Fruit fly (Drosophila melanogaster) Kc167 (cell line): ENCODE data around the gene CG14780.

ENCODE experiments used
- Myc ChIP-seq: fragments of >200 bp; optimal IDR thresholded peaks from 2 replicates; lab custom pipeline; 2017; ENCODE audit warnings: missing external identifiers
- Sin3A ChIP-seq: fragments of >200 bp; optimal IDR thresholded peaks from 2 replicates; lab custom pipeline; 2018; ENCODE audit warnings: missing external identifiers
- h ChIP-seq: fragments of >200 bp; optimal IDR thresholded peaks from 3 replicates; lab custom pipeline; 2018; ENCODE audit warnings: missing external identifiers
- insv ChIP-seq: fragments of >200 bp; optimal IDR thresholded peaks from 3 replicates; lab custom pipeline; 2018; ENCODE audit warnings: missing external identifiers
- psq ChIP-seq: fragments of >200 bp; optimal IDR thresholded peaks from 2 replicates; lab custom pipeline; 2017; ENCODE audit warnings: missing external identifiers
- ttk ChIP-seq: sonication (Bioruptor generic); optimal IDR thresholded peaks from 2 replicates; lab custom pipeline; 2017; ENCODE audit warnings: missing external identifiers

Gene CG14780

DNA sequence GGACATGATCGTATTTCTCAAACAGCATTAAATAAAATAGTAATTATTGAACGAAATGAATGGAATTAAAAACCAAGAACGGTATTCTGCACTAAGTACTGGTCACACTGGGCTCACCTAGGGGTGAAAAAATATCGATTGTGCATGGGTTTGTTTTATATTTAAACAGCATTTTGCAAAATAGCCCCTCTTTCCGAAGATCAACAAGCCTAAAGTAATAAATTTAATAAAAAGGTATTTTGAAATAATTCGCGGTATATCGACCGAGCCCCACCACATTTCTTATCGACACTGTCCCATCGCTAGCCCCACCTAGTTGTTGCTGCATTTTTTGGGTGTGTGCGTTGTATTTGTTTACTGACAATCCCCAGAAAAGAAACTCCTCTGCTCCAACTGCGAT is 1.8 kb upstream of the CG14780 start, which contains the start of gene pck:
TSS of gene pck (plus strand) at position 105 of the 400 bp plus-strand sequence.
- TF ChIP-seq psq (lab: Kevin White, UChicago) (no peak), ttk (lab: Kevin White, UChicago) (no peak), Myc (lab: Kevin White, UChicago) (no peak), insv (lab: Kevin White, UChicago) (no peak), Sin3A (lab: Kevin White, UChicago) (no peak), h (lab: Kevin White, UChicago) (no peak)

DNA sequence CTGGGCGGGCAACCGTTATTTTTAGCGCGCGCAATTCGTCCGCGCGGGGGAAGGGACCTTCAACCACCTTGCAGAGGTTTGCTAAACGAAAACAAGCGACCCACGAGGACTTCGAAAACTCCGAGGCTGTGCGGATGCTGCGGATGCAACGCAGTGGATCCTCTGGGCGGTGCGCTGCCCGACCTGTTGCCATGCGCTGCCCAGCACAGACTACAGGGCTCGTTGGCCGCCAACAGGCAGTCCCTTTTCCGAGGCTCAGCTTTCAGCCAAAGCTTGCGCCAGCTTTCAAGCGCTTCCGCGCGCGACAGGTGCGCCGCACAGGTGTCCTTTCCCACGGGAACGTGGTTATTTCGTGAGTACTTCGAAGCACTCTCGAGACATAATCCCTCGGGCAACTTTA is 4.1 kb downstream of the CG14780 start:
- no peak for TF ChIP-seq ttk (lab: Kevin White, UChicago)
- no peak for TF ChIP-seq insv (lab: Kevin White, UChicago)
- TF ChIP-seq psq (lab: Kevin White, UChicago), result no peak
- TF ChIP-seq h (lab: Kevin White, UChicago), result no peak
- no peak for TF ChIP-seq Myc (lab: Kevin White, UChicago)
- no peak for TF ChIP-seq Sin3A (lab: Kevin White, UChicago)

DNA sequence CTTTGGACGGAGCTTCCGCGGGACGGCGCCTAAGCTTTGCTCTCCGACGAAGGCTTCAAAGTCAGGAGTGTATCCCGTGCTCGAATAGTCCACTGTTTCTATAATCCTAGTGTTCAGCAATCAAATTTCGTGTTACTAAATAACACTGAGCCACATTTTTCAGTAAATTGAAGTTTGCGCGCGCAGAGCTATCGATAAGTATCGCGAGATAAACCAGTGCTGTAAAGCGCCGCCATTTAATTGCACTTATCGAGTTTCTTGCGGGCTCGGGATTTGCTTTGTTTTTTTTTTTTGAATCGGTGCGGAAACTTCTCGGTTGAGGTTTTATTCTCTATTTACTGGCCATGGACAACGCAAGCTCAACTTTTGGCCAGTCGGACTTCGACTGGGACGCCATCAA is 4.5 kb downstream of the CG14780 start, which contains the start of the genes Rab27 and mei-38:
TSS of gene Rab27 (minus strand) at position 127 of the 400 bp plus-strand sequence.
TSS of gene mei-38 (plus strand) at position 216 of the 400 bp plus-strand sequence.
- TF ChIP-seq psq (lab: Kevin White, UChicago), result no peak
- TF ChIP-seq Sin3A (lab: Kevin White, UChicago), result no peak
- no peak for TF ChIP-seq h (lab: Kevin White, UChicago)
- TF ChIP-seq Myc (lab: Kevin White, UChicago), result no peak
- TF ChIP-seq ttk (lab: Kevin White, UChicago), result no peak
- no peak for TF ChIP-seq insv (lab: Kevin White, UChicago)

DNA sequence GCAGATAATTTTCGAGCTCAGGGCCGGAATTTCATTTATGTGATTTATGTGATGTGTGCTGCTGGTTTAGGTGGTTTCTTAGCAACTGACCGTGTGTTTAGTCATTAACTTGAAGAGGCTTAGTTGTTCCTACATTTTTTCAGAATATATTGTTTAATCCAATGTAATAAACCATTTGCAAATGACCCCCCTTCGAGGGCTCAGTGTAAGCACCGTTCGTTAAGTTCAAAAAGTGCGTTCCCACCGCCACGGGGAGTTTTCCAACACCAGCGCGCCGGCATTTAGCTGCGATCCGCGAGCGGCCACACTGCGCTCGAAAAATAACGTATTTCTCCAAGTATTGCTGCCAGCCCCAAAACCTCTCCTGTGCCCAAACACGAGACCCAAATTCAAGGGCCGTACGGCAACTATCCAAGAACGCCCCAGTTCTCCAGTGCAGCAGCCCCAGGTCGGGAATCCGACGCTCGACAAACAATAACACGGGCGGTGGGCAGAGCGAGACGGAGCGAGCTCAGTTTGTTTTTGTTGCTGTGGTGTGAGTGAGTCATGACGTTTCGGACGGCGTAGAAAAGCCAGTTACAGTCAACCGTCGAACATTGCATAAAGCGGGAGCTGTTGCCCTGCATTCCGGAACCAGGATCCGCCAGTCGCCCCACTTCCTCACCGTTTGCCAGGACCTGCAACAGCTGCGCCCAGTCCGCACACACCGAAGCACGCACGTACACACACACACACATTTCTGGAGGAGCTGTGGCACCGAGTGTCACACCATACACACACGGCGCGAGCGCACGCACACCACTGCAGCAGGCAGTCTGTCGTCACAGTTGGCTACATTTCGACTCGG is 6.2 kb downstream of the CG14780 start, which contains the start of gene rush:
TSS of gene rush (plus strand) at position 277 of the 847 bp plus-strand sequence.
- TF ChIP-seq insv (lab: Kevin White, UChicago) (no peak), ttk (lab: Kevin White, UChicago) (no peak), Myc (lab: Kevin White, UChicago) (no peak)

DNA sequence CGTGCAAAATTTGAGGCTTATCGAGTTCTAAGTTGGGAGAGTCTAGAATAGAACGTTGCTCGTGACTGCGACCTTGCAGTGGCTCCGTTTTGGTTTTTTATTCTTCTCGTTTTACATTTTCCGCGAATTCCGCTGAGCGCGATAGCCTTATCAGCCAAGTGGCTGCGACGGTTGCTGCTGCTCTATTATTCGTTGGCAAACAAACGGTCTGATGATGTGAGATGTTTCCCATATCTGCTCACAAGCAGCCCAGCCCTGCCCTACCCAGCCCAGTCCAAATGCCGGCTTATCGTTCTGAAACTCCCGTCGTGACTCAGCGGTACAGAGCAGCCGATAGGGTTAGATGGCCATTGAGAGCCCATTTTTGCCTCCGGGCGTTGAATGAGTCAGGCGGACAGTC is 8.1 kb downstream of the CG14780 start:
- no peak for TF ChIP-seq Myc (lab: Kevin White, UChicago)
- TF ChIP-seq insv (lab: Kevin White, UChicago), result no peak
- no peak for TF ChIP-seq ttk (lab: Kevin White, UChicago)
- no peak for TF ChIP-seq psq (lab: Kevin White, UChicago)
- no peak for TF ChIP-seq Sin3A (lab: Kevin White, UChicago)
- no peak for TF ChIP-seq h (lab: Kevin White, UChicago)

DNA sequence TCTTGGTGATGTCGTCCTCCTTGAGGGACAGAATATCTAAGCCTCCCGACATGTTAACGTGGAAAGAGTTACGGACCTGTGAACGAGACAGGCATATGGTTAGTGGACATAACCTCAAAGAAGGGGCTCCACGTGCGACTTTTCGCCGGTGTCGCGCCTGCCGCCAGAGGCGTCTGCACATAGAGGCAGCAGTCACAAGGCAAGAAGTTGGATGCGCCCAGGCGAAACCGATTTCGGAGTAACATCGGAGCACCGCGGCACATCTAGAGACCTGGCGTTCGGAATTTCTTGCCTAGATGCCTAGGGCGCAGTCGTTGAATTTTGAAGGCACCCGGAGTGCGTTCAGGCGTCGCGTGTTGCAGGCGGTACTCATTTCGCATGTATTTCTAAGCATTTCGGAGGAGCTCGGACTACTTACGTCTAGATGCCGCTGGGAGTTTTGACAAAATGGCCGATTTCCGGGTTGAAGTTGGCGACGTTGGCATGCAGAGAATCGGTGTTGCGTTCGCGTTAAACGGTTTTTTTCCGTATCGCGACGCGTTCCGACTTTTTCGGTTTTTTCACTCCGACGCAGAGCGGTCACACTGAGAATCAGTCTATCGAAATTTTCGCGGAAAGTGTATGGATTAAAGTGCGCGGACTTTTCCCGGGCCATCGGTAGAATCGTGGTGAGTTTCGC is 10.7 kb downstream of the CG14780 start, which contains the start of the genes sta and inc:
TSS of gene sta (minus strand) at position 574 of the 679 bp plus-strand sequence.
TSS of gene inc (plus strand) at position 640 of the 679 bp plus-strand sequence.
- TF ChIP-seq ttk (lab: Kevin White, UChicago) (no peak), Myc (lab: Kevin White, UChicago) (no peak), psq (lab: Kevin White, UChicago) (no peak), h (lab: Kevin White, UChicago) (no peak), insv (lab: Kevin White, UChicago) (no peak), Sin3A (lab: Kevin White, UChicago) (no peak)

DNA sequence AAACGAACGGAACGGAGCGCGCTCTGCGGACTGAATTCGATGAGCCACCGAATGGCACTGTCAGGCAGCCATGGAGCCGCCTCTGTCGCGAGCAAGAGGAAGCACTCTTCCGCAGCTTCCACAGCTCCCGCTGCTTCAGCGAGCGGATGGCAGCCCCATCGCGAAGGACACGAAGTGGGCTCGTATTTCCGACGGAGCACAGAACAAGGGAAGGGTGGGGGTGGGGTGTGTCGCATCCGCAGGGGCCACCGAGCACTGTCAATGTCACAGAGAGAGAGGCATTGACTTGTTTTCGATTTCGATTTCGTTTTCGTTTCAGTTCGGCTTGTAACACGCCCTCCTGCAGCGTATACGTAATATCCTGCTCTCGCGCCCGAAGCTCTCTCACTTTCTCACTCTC is 35.4 kb downstream of the CG14780 start, which contains the start of gene Nmdar2:
TSS of gene Nmdar2 (minus strand) at position 59 of the 400 bp plus-strand sequence.
- TF ChIP-seq h (lab: Kevin White, UChicago) (no peak), ttk (lab: Kevin White, UChicago) (no peak), insv (lab: Kevin White, UChicago) (no peak), Myc (lab: Kevin White, UChicago) (no peak), psq (lab: Kevin White, UChicago) (no peak)

DNA sequence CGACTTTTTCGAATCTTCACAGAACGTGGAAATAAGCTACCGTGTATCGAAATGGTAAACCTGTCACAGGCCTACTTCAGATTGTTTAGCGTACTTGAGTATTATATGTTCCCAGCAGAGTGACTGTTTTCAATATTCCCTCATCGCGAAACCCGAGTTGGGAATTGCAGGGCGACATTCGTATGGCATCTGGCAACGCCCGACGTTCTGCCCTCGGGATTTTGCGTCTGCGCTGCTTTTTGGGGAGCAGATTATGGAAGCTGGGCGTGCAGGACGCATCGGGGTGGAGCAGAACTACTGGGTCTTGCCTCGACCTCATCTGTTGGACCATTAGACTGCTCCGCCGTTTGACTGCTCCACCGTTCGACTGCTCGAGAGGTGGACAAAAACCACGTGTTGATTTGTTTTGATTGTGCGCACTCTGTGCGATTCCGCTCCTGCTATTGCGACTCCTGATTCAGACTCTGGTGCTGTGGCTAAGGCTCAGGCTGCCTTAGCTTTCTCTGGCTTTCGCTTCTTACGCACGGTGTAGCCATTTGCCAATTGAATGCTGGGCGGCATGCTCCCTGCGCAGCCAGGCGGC is 36.0 kb downstream of the CG14780 start:
- TF ChIP-seq ttk (lab: Kevin White, UChicago), result no peak
- no peak for TF ChIP-seq Myc (lab: Kevin White, UChicago)
- no peak for TF ChIP-seq Sin3A (lab: Kevin White, UChicago)
- TF ChIP-seq h (lab: Kevin White, UChicago), result no peak
- no peak for TF ChIP-seq psq (lab: Kevin White, UChicago)
- no peak for TF ChIP-seq insv (lab: Kevin White, UChicago)

DNA sequence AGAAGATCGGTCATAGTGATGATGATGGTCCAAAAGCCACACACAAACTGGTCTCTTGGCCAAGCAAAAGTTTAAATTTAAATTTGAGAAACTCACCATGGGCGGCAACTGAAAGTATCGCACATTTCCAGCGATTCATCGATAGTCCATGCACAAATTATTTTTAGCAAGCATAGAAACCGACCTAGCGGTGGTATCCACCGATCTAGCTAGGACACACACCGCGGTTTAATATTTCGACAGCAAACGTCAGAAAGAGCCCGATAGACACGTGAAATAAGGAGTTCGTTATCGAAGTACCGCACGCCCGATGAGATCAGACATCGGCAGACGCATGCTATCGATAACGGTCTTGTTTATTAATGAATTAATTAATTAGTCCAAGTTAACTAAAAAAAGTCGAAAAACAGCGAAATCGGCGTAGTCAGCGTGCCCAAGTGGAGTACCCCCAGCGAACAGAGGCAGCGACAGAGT is 40.5 kb downstream of the CG14780 start, which contains the start of gene CG14795:
TSS of gene CG14795 (minus strand) at position 51 of the 474 bp plus-strand sequence.
- no peak for TF ChIP-seq insv (lab: Kevin White, UChicago)
- no peak for TF ChIP-seq Sin3A (lab: Kevin White, UChicago)
- no peak for TF ChIP-seq h (lab: Kevin White, UChicago)
- no peak for TF ChIP-seq psq (lab: Kevin White, UChicago)
- no peak for TF ChIP-seq ttk (lab: Kevin White, UChicago)
- TF ChIP-seq Myc (lab: Kevin White, UChicago), result no peak

DNA sequence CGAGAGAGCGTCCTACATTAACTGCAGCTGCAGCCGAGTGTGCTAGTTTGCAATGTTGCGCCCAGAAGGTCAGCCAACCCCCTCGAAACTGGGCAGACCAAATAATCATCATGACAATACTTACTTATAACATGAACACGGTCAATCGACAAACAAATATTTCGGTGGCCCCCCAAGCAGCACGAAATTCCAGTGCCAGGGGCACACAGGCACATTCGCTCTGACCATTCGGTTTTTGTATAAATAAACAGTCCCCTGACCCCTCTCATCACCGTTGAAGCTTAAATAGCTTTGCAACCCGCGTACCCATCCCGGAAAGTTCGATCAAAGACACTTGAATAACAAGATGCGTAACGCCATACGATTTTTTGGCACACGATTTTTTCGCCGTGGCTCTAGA is 41.5 kb downstream of the CG14780 start:
- TF ChIP-seq insv (lab: Kevin White, UChicago) (no peak), Myc (lab: Kevin White, UChicago) (no peak), ttk (lab: Kevin White, UChicago) (no peak), h (lab: Kevin White, UChicago) (no peak), psq (lab: Kevin White, UChicago) (no peak), Sin3A (lab: Kevin White, UChicago) (no peak)
